Fruit fly (Drosophila melanogaster) whole organism, prepupa: ENCODE data around the gene Act88F.

ENCODE experiments used
- Blimp-1 ChIP-seq: fragments of 200-800 bp; sonication (Bioruptor generic); optimal IDR thresholded peaks from 3 replicates; lab custom pipeline; 2017; ENCODE audit warnings: missing biosample characterization, missing genetic modification characterization, mild to moderate bottlenecking, moderate library complexity, missing genetic modification reagents
- CG10669 ChIP-seq: fragments of 200-800 bp; sonication (Bioruptor generic); optimal IDR thresholded peaks from 3 replicates; lab custom pipeline; 2018; ENCODE audit warnings: missing biosample characterization, mild to moderate bottlenecking, missing genetic modification characterization, moderate library complexity
- CG11294 ChIP-seq: fragments of 200-800 bp; sonication (Bioruptor generic); IDR thresholded peaks from 2 replicates; pipeline ENCODE4 v1.3.6; 2022; ENCODE audit warnings: missing biosample characterization, missing genetic modification characterization
- CG11762 ChIP-seq: fragments of 200-800 bp; sonication (Bioruptor generic); optimal IDR thresholded peaks from 3 replicates; lab custom pipeline; 2016; ENCODE audit warnings: missing biosample characterization, missing genetic modification characterization; ENCODE audit not compliant: insufficient read depth
- CG15336 ChIP-seq: fragments of 200-800 bp; sonication (Bioruptor generic); IDR thresholded peaks from 2 replicates; pipeline ENCODE4 v1.3.6; 2022; ENCODE audit warnings: missing biosample characterization, missing genetic modification characterization
- CG1621 ChIP-seq: fragments of 200-800 bp; sonication (Bioruptor generic); optimal IDR thresholded peaks from 3 replicates; lab custom pipeline; 2018; ENCODE audit warnings: missing biosample characterization, mild to moderate bottlenecking, missing genetic modification characterization
- CG16779 ChIP-seq: fragments of 200-800 bp; sonication (Bioruptor generic); optimal IDR thresholded peaks from 3 replicates; lab custom pipeline; 2017; ENCODE audit warnings: missing biosample characterization, mild to moderate bottlenecking, missing genetic modification characterization
- CG31627 ChIP-seq: fragments of 200-800 bp; sonication (Bioruptor generic); optimal IDR thresholded peaks from 3 replicates; lab custom pipeline; 2016; ENCODE audit warnings: missing biosample characterization, missing genetic modification characterization
- CG32006 ChIP-seq: fragments of 200-800 bp; sonication (Bioruptor generic); optimal IDR thresholded peaks from 3 replicates; lab custom pipeline; 2017; ENCODE audit warnings: missing biosample characterization, mild to moderate bottlenecking, missing genetic modification characterization
- CG3919 ChIP-seq: fragments of 200-800 bp; sonication (Bioruptor generic); optimal IDR thresholded peaks from 3 replicates; lab custom pipeline; 2016; ENCODE audit warnings: missing biosample characterization, missing genetic modification characterization
- CG6163 ChIP-seq: fragments of 200-800 bp; sonication (Bioruptor generic); IDR thresholded peaks from 3 replicates; pipeline ENCODE4 v1.3.6; 2022; ENCODE audit warnings: missing biosample characterization, missing genetic modification characterization
- CG6792 ChIP-seq: fragments of 200-800 bp; sonication (Bioruptor generic); optimal IDR thresholded peaks from 3 replicates; lab custom pipeline; 2016; ENCODE audit warnings: missing biosample characterization, missing genetic modification characterization
- CG6808 ChIP-seq: fragments of 200-800 bp; sonication (Bioruptor generic); optimal IDR thresholded peaks from 3 replicates; lab custom pipeline; 2017; ENCODE audit warnings: missing biosample characterization, missing genetic modification characterization, mild to moderate bottlenecking, moderate library complexity, missing genetic modification reagents
- CG7368 ChIP-seq: fragments of 200-800 bp; sonication (Bioruptor generic); optimal IDR thresholded peaks from 3 replicates; lab custom pipeline; 2016; ENCODE audit warnings: missing biosample characterization, missing genetic modification characterization
- CG8119 ChIP-seq: fragments of 200-800 bp; sonication (Bioruptor generic); IDR thresholded peaks from 3 replicates; pipeline ENCODE4 v1.3.6; 2022; ENCODE audit warnings: missing biosample characterization, missing genetic modification characterization
- CG8319 ChIP-seq: fragments of 200-800 bp; sonication (Bioruptor generic); optimal IDR thresholded peaks from 3 replicates; lab custom pipeline; 2016; ENCODE audit warnings: missing biosample characterization, missing genetic modification characterization
- Eip75B ChIP-seq: fragments of 200-800 bp; sonication (Bioruptor generic); optimal IDR thresholded peaks from 3 replicates; lab custom pipeline; 2016; ENCODE audit warnings: missing biosample characterization, missing genetic modification characterization
- Eip78C ChIP-seq: fragments of 200-800 bp; sonication (Bioruptor generic); peaks from one replicate; lab custom pipeline; 2016; ENCODE audit warnings: missing biosample characterization, missing genetic modification characterization
- Ets21C ChIP-seq: fragments of 200-800 bp; sonication (Bioruptor generic); optimal IDR thresholded peaks from 3 replicates; lab custom pipeline; 2016; ENCODE audit warnings: missing biosample characterization, missing genetic modification characterization
- Ets96B ChIP-seq: fragments of 200-800 bp; optimal IDR thresholded peaks from 2 replicates; lab custom pipeline; 2019; ENCODE audit warnings: missing biosample characterization, mild to moderate bottlenecking, missing genetic modification characterization, moderate library complexity
- Hr38 ChIP-seq: sonication (Bioruptor generic); optimal IDR thresholded peaks from 2 replicates; lab custom pipeline; 2016; ENCODE audit warnings: missing biosample characterization, missing genetic modification characterization
- Hr39 ChIP-seq: fragments of 200-800 bp; sonication (Bioruptor generic); optimal IDR thresholded peaks from 2 replicates; lab custom pipeline; 2016; ENCODE audit warnings: missing biosample characterization, missing genetic modification characterization
- Hr4 ChIP-seq: fragments of 200-800 bp; sonication (Bioruptor generic); optimal IDR thresholded peaks from 3 replicates; lab custom pipeline; 2016; ENCODE audit warnings: missing biosample characterization, missing genetic modification characterization
- Lpt ChIP-seq: fragments of 200-800 bp; sonication (Bioruptor generic); optimal IDR thresholded peaks from 3 replicates; lab custom pipeline; 2016; ENCODE audit warnings: missing biosample characterization, missing genetic modification characterization
- Met ChIP-seq: fragments of 200-800 bp; sonication (Bioruptor generic); optimal IDR thresholded peaks from 3 replicates; lab custom pipeline; 2016; ENCODE audit warnings: missing biosample characterization, missing genetic modification characterization
- OdsH ChIP-seq: fragments of 200-800 bp; sonication (Bioruptor generic); optimal IDR thresholded peaks from 3 replicates; lab custom pipeline; 2016; ENCODE audit warnings: missing biosample characterization, missing genetic modification characterization
- Smox ChIP-seq: fragments of 200-800 bp; sonication (Bioruptor generic); optimal IDR thresholded peaks from 3 replicates; lab custom pipeline; 2016; ENCODE audit warnings: missing biosample characterization, missing genetic modification characterization
- Sox14 ChIP-seq: fragments of 200-800 bp; sonication (Bioruptor generic); optimal IDR thresholded peaks from 3 replicates; lab custom pipeline; 2016; ENCODE audit warnings: missing biosample characterization, missing genetic modification characterization
- Sox15 ChIP-seq: fragments of 200-800 bp; sonication (Bioruptor generic); optimal IDR thresholded peaks from 3 replicates; lab custom pipeline; 2016; ENCODE audit warnings: missing biosample characterization, missing genetic modification characterization
- achi ChIP-seq: fragments of 200-800 bp; sonication (Bioruptor generic); optimal IDR thresholded peaks from 3 replicates; lab custom pipeline; 2016; ENCODE audit warnings: missing biosample characterization, missing genetic modification characterization
- cyc ChIP-seq: fragments of 200-800 bp; sonication (Bioruptor generic); optimal IDR thresholded peaks from 3 replicates; lab custom pipeline; 2016; ENCODE audit warnings: missing biosample characterization, missing genetic modification characterization
- dac ChIP-seq: fragments of 200-800 bp; sonication (Bioruptor generic); optimal IDR thresholded peaks from 2 replicates; lab custom pipeline; 2017; ENCODE audit warnings: missing biosample characterization, mild to moderate bottlenecking, missing genetic modification characterization
- dsx ChIP-seq: fragments of 200-800 bp; optimal IDR thresholded peaks from 3 replicates; lab custom pipeline; 2019; ENCODE audit warnings: missing biosample characterization, mild to moderate bottlenecking, missing genetic modification characterization, moderate library complexity; ENCODE audit not compliant: poor library complexity, severe bottlenecking
- eg ChIP-seq: fragments of 200-800 bp; sonication (Bioruptor generic); IDR thresholded peaks from 3 replicates; pipeline ENCODE4 v1.3.6; 2022; ENCODE audit warnings: missing biosample characterization, missing genetic modification characterization
- esn ChIP-seq: fragments of 200-800 bp; sonication (Bioruptor generic); optimal IDR thresholded peaks from 2 replicates; lab custom pipeline; 2016; ENCODE audit warnings: missing biosample characterization, mild to moderate bottlenecking, missing genetic modification characterization, moderate library complexity
- fkh ChIP-seq: fragments of 200-800 bp; sonication (Bioruptor generic); optimal IDR thresholded peaks from 3 replicates; lab custom pipeline; 2017; ENCODE audit warnings: missing biosample characterization, mild to moderate bottlenecking, missing genetic modification characterization, moderate library complexity
- lz ChIP-seq: fragments of 200-800 bp; sonication (Bioruptor generic); optimal IDR thresholded peaks from 3 replicates; lab custom pipeline; 2016; ENCODE audit warnings: missing biosample characterization, missing genetic modification characterization
- net ChIP-seq: fragments of 200-800 bp; sonication (Bioruptor generic); optimal IDR thresholded peaks from 3 replicates; lab custom pipeline; 2016; ENCODE audit warnings: missing biosample characterization, missing genetic modification characterization
- pdm3 ChIP-seq: fragments of 200-800 bp; sonication (Bioruptor generic); optimal IDR thresholded peaks from 3 replicates; lab custom pipeline; 2016; ENCODE audit warnings: missing biosample characterization, missing genetic modification characterization
- salr ChIP-seq, 2 experiments: fragments of 200-800 bp; sonication (Bioruptor generic); optimal IDR thresholded peaks; 3 replicates each; lab custom pipeline; 2016 to 2018; ENCODE audit warnings: missing biosample characterization in 2 of 2, missing genetic modification characterization in 2 of 2, mild to moderate bottlenecking in 1 of 2
- svp ChIP-seq: fragments of 200-800 bp; sonication (Bioruptor generic); peaks from one replicate; lab custom pipeline; 2016; ENCODE audit warnings: missing biosample characterization, missing genetic modification characterization
- topi ChIP-seq: fragments of 200-800 bp; sonication (Bioruptor generic); optimal IDR thresholded peaks from 3 replicates; lab custom pipeline; 2016; ENCODE audit warnings: missing biosample characterization, missing genetic modification characterization
- vri ChIP-seq: fragments of 200-800 bp; sonication (Bioruptor generic); optimal IDR thresholded peaks from 3 replicates; lab custom pipeline; 2016; ENCODE audit warnings: missing biosample characterization, mild to moderate bottlenecking, missing genetic modification characterization

Act88F gene

dm6 chr3R:15407020-15407501 lies 32.7 kb upstream of the Act88F start, which contains the start of gene CG6125:
TSS of gene CG6125 (minus strand) at chr3R:15407070.
- TF ChIP-seq fkh (GFP tag; lab: Kevin White, UChicago) (peak; percentile 76), CG11762 (GFP tag; lab: Kevin White, UChicago) (no peak)

- peak; percentile 59 for TF ChIP-seq fkh (GFP tag; lab: Kevin White, UChicago)
- TF ChIP-seq Smox = peak; percentile 32
- TF ChIP-seq Ets96B (tag; lab: Kevin White, UChicago) = no peak
- no peak for TF ChIP-seq Hr38 (GFP tag; lab: Kevin White, UChicago)
- TF ChIP-seq net = no peak
- peak; percentile 63 for TF ChIP-seq svp
- no peak for TF ChIP-seq Lpt
- peak; percentile 40 for TF ChIP-seq Hr39 (GFP tag; lab: Kevin White, UChicago)
- TF ChIP-seq salr (GFP tag; optimal IDR thresholded peaks at IDR 0.05; lab: Kevin White, UChicago) = no peak
- TF ChIP-seq Ets21C = peak; percentile 3
- peak; percentile 36 for TF ChIP-seq esn
- TF ChIP-seq CG8319 = no peak
- peak; percentile 79 for TF ChIP-seq Eip78C (GFP tag; lab: Kevin White, UChicago)
- peak; percentile 1 for TF ChIP-seq CG3919 (GFP tag; lab: Kevin White, UChicago)
- peak; percentile 38 for TF ChIP-seq lz (GFP tag; lab: Kevin White, UChicago)
- peak; percentile 18 for TF ChIP-seq cyc (GFP tag; lab: Kevin White, UChicago)
- peak; percentile 33 for TF ChIP-seq Sox14 (GFP tag; lab: Kevin White, UChicago)
- peak; percentile 22 for TF ChIP-seq achi
- peak; percentile 5 for TF ChIP-seq CG6792 (GFP tag; lab: Kevin White, UChicago)
- peak; percentile 15 for TF ChIP-seq Eip75B (GFP tag; lab: Kevin White, UChicago)
- TF ChIP-seq CG31627 (GFP tag; lab: Kevin White, UChicago) = peak; percentile 27
- peak; percentile 13 for TF ChIP-seq CG7368 (GFP tag; lab: Kevin White, UChicago)
- peak; percentile 2 for TF ChIP-seq Met
- peak; percentile 32 for TF ChIP-seq OdsH
- no peak for TF ChIP-seq Hr4 (GFP tag; lab: Kevin White, UChicago)
- peak; percentile 18 for TF ChIP-seq topi (GFP tag; lab: Kevin White, UChicago)
- no peak for TF ChIP-seq CG6163
- no peak for TF ChIP-seq CG16779 (tag; lab: Kevin White, UChicago)
- TF ChIP-seq pdm3 = peak; percentile 15
Measured at dm6 chr3R:15408131-15408731, 31.5 kb upstream of the Act88F start, which contains the start of gene Atx2. TSS of gene Atx2 (plus strand) at chr3R:15408423.

- peak; percentile 1 for TF ChIP-seq pdm3
- peak; percentile 32 for TF ChIP-seq topi (GFP tag; lab: Kevin White, UChicago)
- TF ChIP-seq CG7368 (GFP tag; lab: Kevin White, UChicago) = peak; percentile 4
- TF ChIP-seq eg (GFP tag; lab: Robert Waterston, UW) = peak; percentile 65; the same call in 2 of the 3 replicates
- no peak for TF ChIP-seq CG1621 (tag; lab: Kevin White, UChicago)
- peak; percentile 48; the same call in 1 of the 2 replicates for TF ChIP-seq CG11294 (GFP tag; lab: Robert Waterston, UW)
- no peak for TF ChIP-seq Blimp-1 (GFP tag; lab: Kevin White, UChicago)
- no peak for TF ChIP-seq Sox15 (GFP tag; lab: Kevin White, UChicago)
- peak; percentile 14 for TF ChIP-seq esn
- no peak for TF ChIP-seq CG6808 (GFP tag; lab: Kevin White, UChicago)
- TF ChIP-seq Eip78C (GFP tag; lab: Kevin White, UChicago) = peak; percentile 41
- TF ChIP-seq Eip75B (GFP tag; lab: Kevin White, UChicago) = peak; percentile 26
- peak; percentile 30 for TF ChIP-seq Smox
- peak; percentile 38 for TF ChIP-seq Hr4 (GFP tag; lab: Kevin White, UChicago)
- TF ChIP-seq cyc (GFP tag; lab: Kevin White, UChicago) = peak; percentile 41
- peak; percentile 43; the same call in 2 of the 3 replicates for TF ChIP-seq CG6163
- TF ChIP-seq dsx = no peak
- TF ChIP-seq Hr38 (GFP tag; lab: Kevin White, UChicago) = no peak
- TF ChIP-seq CG15336 (GFP tag; lab: Robert Waterston, UW) = peak; percentile 64; the same call in 1 of the 2 replicates
- TF ChIP-seq CG10669 = no peak
- TF ChIP-seq OdsH = peak; percentile 13
- no peak for TF ChIP-seq CG6792 (GFP tag; lab: Kevin White, UChicago)
- no peak for TF ChIP-seq fkh (GFP tag; lab: Kevin White, UChicago)
- peak; percentile 25 for TF ChIP-seq Sox14 (GFP tag; lab: Kevin White, UChicago)
- peak; percentile 62 for TF ChIP-seq vri (GFP tag; lab: Kevin White, UChicago)
- peak; percentile 37 for TF ChIP-seq Lpt
- peak; percentile 60; the same call in 2 of the 3 replicates for TF ChIP-seq CG8119 (GFP tag; lab: Robert Waterston, UW)
- peak; percentile 23 for TF ChIP-seq CG31627 (GFP tag; lab: Kevin White, UChicago)
- peak; percentile 20 for TF ChIP-seq achi
- TF ChIP-seq dac (GFP tag; lab: Kevin White, UChicago) = peak; percentile 40
- peak; percentile 41 for TF ChIP-seq CG32006 (GFP tag; lab: Kevin White, UChicago)
- no peak for TF ChIP-seq Ets96B (tag; lab: Kevin White, UChicago)
Measured at dm6 chr3R:15409110-15409771, 30.5 kb upstream of the Act88F start.
